Worm (Caenorhabditis elegans): ENCODE results near the gene T19B10.12.

DNA sequence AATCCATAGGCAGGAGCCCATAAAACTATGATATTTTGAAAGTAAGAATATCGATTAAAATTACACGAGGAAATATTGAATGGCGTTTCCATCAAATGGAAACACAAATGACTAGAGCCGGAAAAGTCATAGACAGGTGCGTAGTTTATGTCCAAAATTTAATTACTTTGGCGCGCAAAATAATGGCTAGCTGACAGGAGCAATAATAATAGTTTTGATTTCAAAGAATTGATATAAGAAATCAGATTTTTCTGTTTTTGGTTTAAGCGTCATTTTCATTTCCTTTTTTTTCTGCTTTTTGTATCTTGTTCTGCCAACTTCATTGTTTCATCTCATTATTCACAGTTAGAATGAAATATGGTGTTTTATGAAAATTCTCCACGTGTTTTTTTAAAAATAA, 12.2 kb downstream of the T19B10.12 start, which contains the start of gene F07B10.4:
- TF ChIP-seq elt-3 (tag; optimal IDR thresholded peaks at IDR 0.05) (no peak), unc-62 (GFP tag; optimal IDR thresholded peaks at IDR 0.05) (no peak), nhr-12 (tag; optimal IDR thresholded peaks at IDR 0.05) (no peak), sptf-1 (tag; optimal IDR thresholded peaks at IDR 0.05) (no peak), snpc-4 (tag; optimal IDR thresholded peaks at IDR 0.05) (no peak), mls-2 (tag; optimal IDR thresholded peaks at IDR 0.05) (no peak)

All from whole organism, mixed stage, embryonic.